Worm (Caenorhabditis elegans) whole organism, L4 larva: Measurements from ENCODE around the gene F53F8.4.

Source experiments
- F49E8.2 ChIP-seq: sonication (generic microtip); optimal IDR thresholded peaks from 2 replicates; lab custom pipeline; 2016; ENCODE audit warnings: missing compliant biosample characterization, mild to moderate bottlenecking, missing genetic modification characterization, borderline replicate concordance
- ama-1 ChIP-seq: fragments of 150-350 bp; optimal IDR thresholded peaks from 2 replicates; lab custom pipeline; 2014; ENCODE audit warnings: inconsistent platforms, mixed read lengths
- arid-1 ChIP-seq: fragments of 200-800 bp; sonication (Bioruptor generic); conservative IDR thresholded peaks from 2 replicates; pipeline ENCODE4 v1.3.6; 2022; ENCODE audit warnings: missing genetic modification reagents, missing genetic modification characterization, missing compliant biosample characterization
- attf-4 ChIP-seq: sonication (generic microtip); optimal IDR thresholded peaks from 3 replicates; lab custom pipeline; 2017; ENCODE audit warnings: missing biosample characterization, missing genetic modification characterization
- ceh-28 ChIP-seq: fragments of 150-350 bp; optimal IDR thresholded peaks from 2 replicates; lab custom pipeline; 2014; ENCODE audit warnings: missing biosample characterization, missing genetic modification reagents, missing genetic modification characterization
- ces-1 ChIP-seq: fragments of 150-350 bp; sonication (generic microtip); optimal IDR thresholded peaks from 4 replicates; lab custom pipeline; 2014; ENCODE audit warnings: missing biosample characterization, missing genetic modification reagents, missing genetic modification characterization
- ctbp-1 ChIP-seq: fragments of 200-800 bp; sonication (Bioruptor generic); IDR thresholded peaks from 2 replicates; pipeline ENCODE4 v1.3.6; 2022; ENCODE audit warnings: missing genetic modification reagents, missing genetic modification characterization, missing compliant biosample characterization
- daf-19 ChIP-seq: fragments of 200-800 bp; sonication (Bioruptor generic); conservative IDR thresholded peaks from 2 replicates; pipeline ENCODE4 v1.3.6; 2022; ENCODE audit warnings: missing genetic modification characterization, missing compliant biosample characterization
- dmd-6 ChIP-seq: fragments of 200-800 bp; sonication (Bioruptor generic); IDR thresholded peaks from 2 replicates; pipeline ENCODE4 v1.3.6; 2022; ENCODE audit warnings: missing genetic modification reagents, missing genetic modification characterization, missing compliant biosample characterization
- duxl-1 ChIP-seq: sonication (generic microtip); optimal IDR thresholded peaks from 2 replicates; lab custom pipeline; 2016; ENCODE audit warnings: mild to moderate bottlenecking, missing genetic modification characterization, moderate library complexity, missing compliant biosample characterization; ENCODE audit not compliant: poor library complexity
- egl-27 ChIP-seq: sonication (generic microtip); optimal IDR thresholded peaks from 3 replicates; lab custom pipeline; 2017; ENCODE audit warnings: missing biosample characterization, missing genetic modification reagents, missing genetic modification characterization
- gei-8 ChIP-seq: fragments of 200-800 bp; sonication (Bioruptor generic); optimal IDR thresholded peaks from 2 replicates; lab custom pipeline; 2018; ENCODE audit warnings: mild to moderate bottlenecking, missing genetic modification characterization, missing compliant biosample characterization
- hlh-30 ChIP-seq: sonication (generic microtip); optimal IDR thresholded peaks from 2 replicates; lab custom pipeline; 2017; ENCODE audit warnings: antibody characterized with exemption, mild to moderate bottlenecking, missing genetic modification characterization, missing compliant biosample characterization; ENCODE audit not compliant: insufficient read depth
- jun-1 ChIP-seq: fragments of 150-350 bp; optimal IDR thresholded peaks from 2 replicates; lab custom pipeline; 2014; ENCODE audit warnings: missing biosample characterization, missing genetic modification reagents, missing genetic modification characterization
- lin-29 ChIP-seq: fragments of 200-800 bp; sonication (Bioruptor generic); IDR thresholded peaks from 2 replicates; pipeline ENCODE4 v1.3.6; 2022; ENCODE audit warnings: missing genetic modification reagents, missing genetic modification characterization, missing compliant biosample characterization
- lin-39 ChIP-seq: fragments of 150-350 bp; optimal IDR thresholded peaks from 2 replicates; lab custom pipeline; 2014; ENCODE audit warnings: missing biosample characterization, missing genetic modification reagents, missing genetic modification characterization
- lsy-2 ChIP-seq, 2 experiments: fragments of 150-350 bp in 1 of 2; sonication (generic microtip) in 1 of 2; optimal IDR thresholded peaks; 2 replicates each; lab custom pipeline; 2014 to 2017; ENCODE audit warnings: missing biosample characterization in 2 of 2, missing genetic modification characterization in 2 of 2
- mdl-1 ChIP-seq, 2 experiments: fragments of 150-350 bp in 1 of 2; sonication (generic microtip) in 1 of 2; optimal IDR thresholded peaks; 2 replicates each; lab custom pipeline; 2014 to 2017; ENCODE audit warnings: missing biosample characterization in 2 of 2, missing genetic modification characterization in 2 of 2
- nhr-102 ChIP-seq: sonication (generic microtip); optimal IDR thresholded peaks from 2 replicates; lab custom pipeline; 2016; ENCODE audit warnings: mild to moderate bottlenecking, missing genetic modification characterization, moderate library complexity, missing compliant biosample characterization
- nhr-11 ChIP-seq: fragments of 150-350 bp; optimal IDR thresholded peaks from 2 replicates; lab custom pipeline; 2014; ENCODE audit warnings: missing biosample characterization, missing genetic modification characterization
- nhr-42 ChIP-seq: fragments of 200-800 bp; sonication (Bioruptor generic); IDR thresholded peaks from 2 replicates; pipeline ENCODE4 v1.3.6; 2022; ENCODE audit warnings: missing genetic modification characterization, missing compliant biosample characterization
- nhr-77 ChIP-seq: fragments of 150-350 bp; optimal IDR thresholded peaks from 2 replicates; lab custom pipeline; 2014; ENCODE audit warnings: missing biosample characterization, missing genetic modification characterization
- pha-4 ChIP-seq, 2 experiments: fragments of 150-350 bp in 1 of 2; fragments of 200-800 bp in 1 of 2; sonication (Bioruptor generic) in 1 of 2; IDR thresholded peaks in 1 of 2; optimal IDR thresholded peaks in 1 of 2; 2 replicates each; pipeline versions ENCODE4 v1.3.6 to Lab custom; 2014 to 2022; ENCODE audit warnings: missing genetic modification characterization in 2 of 2, missing genetic modification reagents in 2 of 2, missing biosample characterization in 1 of 2, missing compliant biosample characterization in 1 of 2
- rbr-2 ChIP-seq: sonication (generic microtip); optimal IDR thresholded peaks from 2 replicates; lab custom pipeline; 2016; ENCODE audit warnings: missing genotype, missing genetic modification characterization, missing compliant biosample characterization
- saeg-2 ChIP-seq: fragments of 200-800 bp; sonication (Bioruptor generic); IDR thresholded peaks from 2 replicates; pipeline ENCODE4 v1.3.6; 2022; ENCODE audit warnings: missing genetic modification reagents, missing genetic modification characterization, missing compliant biosample characterization
- sdz-12 ChIP-seq: fragments of 200-800 bp; sonication (Bioruptor generic); optimal IDR thresholded peaks from 2 replicates; lab custom pipeline; 2018; ENCODE audit warnings: mild to moderate bottlenecking, missing genetic modification characterization, missing compliant biosample characterization
- skn-1 ChIP-seq: fragments of 150-350 bp; optimal IDR thresholded peaks from 2 replicates; lab custom pipeline; 2014; ENCODE audit warnings: missing biosample characterization, missing genetic modification characterization
- tra-1 ChIP-seq: fragments of 200-800 bp; sonication (Bioruptor generic); IDR thresholded peaks from 2 replicates; pipeline ENCODE4 v1.3.6; 2022; ENCODE audit warnings: missing genetic modification reagents, missing genetic modification characterization, missing compliant biosample characterization
- unc-39 ChIP-seq: sonication (generic microtip); optimal IDR thresholded peaks from 2 replicates; lab custom pipeline; 2017; ENCODE audit warnings: missing biosample characterization, missing genetic modification characterization
- unc-62 ChIP-seq, 3 experiments: fragments of 150-350 bp in 1 of 3; sonication (generic microtip); optimal IDR thresholded peaks in 2 of 3; peaks in 1 of 3; 1 replicate in 1 of 3; 2 replicates in 2 of 3; lab custom pipeline; 2014 to 2017; ENCODE audit warnings: missing biosample characterization in 3 of 3, missing genetic modification characterization in 3 of 3, missing genetic modification reagents in 3 of 3, missing genotype in 1 of 3
- zfp-2 ChIP-seq: sonication (generic microtip); optimal IDR thresholded peaks from 2 replicates; lab custom pipeline; 2016; ENCODE audit warnings: mild to moderate bottlenecking, missing genetic modification characterization, missing compliant biosample characterization

F53F8.4 gene

DNA sequence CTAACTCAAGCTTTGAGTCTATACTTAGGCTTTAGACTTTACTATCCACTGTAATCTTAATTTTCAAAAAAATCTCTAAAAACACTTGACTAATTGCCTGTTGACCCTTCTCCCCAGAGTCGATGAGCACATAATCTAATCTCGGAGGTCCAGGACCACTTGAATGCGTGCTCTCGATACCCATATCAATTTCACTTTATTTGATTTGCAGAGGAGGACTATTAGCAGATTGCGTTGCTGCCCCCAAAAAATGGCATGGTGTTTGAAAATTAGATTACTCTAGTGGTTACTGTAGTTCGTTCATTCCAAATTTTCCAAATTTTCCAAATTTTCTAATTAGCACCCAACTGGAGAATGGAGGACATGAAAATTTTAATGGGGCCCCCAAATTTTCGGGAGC is 46.0 kb downstream of the F53F8.4 start:
- no peak for TF ChIP-seq attf-4 (tag; lab: Kevin White, UChicago)
- TF ChIP-seq gei-8 (GFP tag; lab: Kevin White, UChicago): no peak
- no peak for TF ChIP-seq nhr-77 (tag; lab: Kevin White, UChicago)
- TF ChIP-seq nhr-42 (GFP tag; lab: Robert Waterston, UW): no peak
- TF ChIP-seq tra-1: no peak
- TF ChIP-seq lsy-2 (tag; optimal IDR thresholded peaks at IDR 0.05; lab: Kevin White, UChicago): no peak
- no peak for TF ChIP-seq nhr-102 (tag; lab: Kevin White, UChicago)
- no peak for TF ChIP-seq rbr-2 (tag; lab: Kevin White, UChicago)
- TF ChIP-seq egl-27 (tag; lab: Kevin White, UChicago): no peak
- TF ChIP-seq skn-1 (tag; lab: Kevin White, UChicago): no peak
- no peak for TF ChIP-seq nhr-11
- no peak for TF ChIP-seq lin-29 (GFP tag; lab: Robert Waterston, UW)
- TF ChIP-seq sdz-12 (GFP tag; lab: Kevin White, UChicago): no peak
- no peak for TF ChIP-seq lin-39 (tag; lab: Kevin White, UChicago)

DNA sequence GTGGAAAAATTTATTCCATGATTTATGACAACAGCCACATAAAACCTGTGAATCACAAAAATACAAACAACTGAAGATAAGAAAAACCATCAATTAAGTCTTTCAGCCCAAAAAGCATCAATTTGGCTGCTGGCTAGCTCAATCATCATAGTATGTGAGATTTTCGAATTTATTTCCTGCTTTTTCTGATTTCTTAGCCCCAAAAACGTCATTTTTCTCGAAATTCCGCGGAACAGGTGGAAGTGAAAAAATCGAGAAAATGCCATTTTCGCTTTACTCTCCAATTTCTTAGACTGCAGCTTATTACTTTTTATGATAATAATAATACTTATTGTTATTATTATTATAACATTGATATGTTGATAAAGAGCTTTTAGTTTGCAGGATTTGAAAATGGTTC is 49.6 kb downstream of the F53F8.4 start, which contains the start of gene srxa-15:
Gene srxa-15, plus strand, starts transcription at position 301 of the 400 bp plus-strand sequence.
- TF ChIP-seq mdl-1 (tag; optimal IDR thresholded peaks at IDR 0.05; lab: Kevin White, UChicago) (no peak), unc-39 (tag; lab: Kevin White, UChicago) (no peak), ceh-28 (tag; lab: Kevin White, UChicago) (no peak), arid-1 (GFP tag; lab: Robert Waterston, UW) (no peak), ama-1 (lab: Kevin White, UChicago) (no peak), egl-27 (tag; lab: Kevin White, UChicago) (no peak), pha-4 (GFP tag; IDR thresholded peaks at IDR 0.05; lab: Robert Waterston, UW) (no peak), pha-4 (tag; optimal IDR thresholded peaks at IDR 0.05; lab: Kevin White, UChicago) (no peak), skn-1 (tag; lab: Kevin White, UChicago) (no peak), ctbp-1 (GFP tag; lab: Robert Waterston, UW) (no peak), F49E8.2 (no peak), hlh-30 (tag; lab: Kevin White, UChicago) (no peak), dmd-6 (GFP tag; lab: Robert Waterston, UW) (no peak), unc-62 (GFP tag; optimal IDR thresholded peaks at IDR 0.05 in 1 of 2; lab: Kevin White, UChicago) (no peak), unc-62 (tag; optimal IDR thresholded peaks at IDR 0.05; lab: Kevin White, UChicago) (no peak), duxl-1 (tag; lab: Kevin White, UChicago) (no peak), zfp-2 (tag; lab: Kevin White, UChicago) (no peak), daf-19 (GFP tag; lab: Robert Waterston, UW) (no peak), ces-1 (no peak), tra-1 (no peak), jun-1 (tag; lab: Kevin White, UChicago) (no peak), saeg-2 (GFP tag; lab: Robert Waterston, UW) (no peak)
